Fruit fly (Drosophila melanogaster) whole organism, wandering third instar larva: Measurements from ENCODE around the gene Pdfr.

Experiments
- Abd-B ChIP-seq: fragments of >200 bp; optimal IDR thresholded peaks from 2 replicates; lab custom pipeline; 2017; ENCODE audit warnings: missing biosample characterization, missing genetic modification characterization
- CG32264 ChIP-seq: fragments of 200-800 bp; sonication (Bioruptor generic); optimal IDR thresholded peaks from 2 replicates; lab custom pipeline; 2016; ENCODE audit warnings: missing biosample characterization, missing genetic modification characterization
- Dfd ChIP-seq: fragments of >200 bp; optimal IDR thresholded peaks from 2 replicates; lab custom pipeline; 2017; ENCODE audit warnings: missing biosample characterization, missing genetic modification characterization
- GATAd ChIP-seq: sonication (Bioruptor generic); optimal IDR thresholded peaks from 2 replicates; lab custom pipeline; 2016; ENCODE audit warnings: missing biosample characterization, missing genetic modification characterization
- Jra ChIP-seq: sonication (Bioruptor generic); optimal IDR thresholded peaks from 2 replicates; lab custom pipeline; 2016; ENCODE audit warnings: missing biosample characterization, missing genetic modification characterization
- Myc ChIP-seq: fragments of >200 bp; optimal IDR thresholded peaks from 2 replicates; lab custom pipeline; 2017
- Rel ChIP-seq, 2 experiments: fragments of 200-800 bp; sonication (Bioruptor generic) in 1 of 2; optimal IDR thresholded peaks; 2 replicates in 1 of 2; 3 replicates in 1 of 2; lab custom pipeline; 2016 to 2019; ENCODE audit warnings: mild to moderate bottlenecking in 2 of 2, missing biosample characterization in 2 of 2, missing genetic modification characterization in 2 of 2, moderate library complexity in 1 of 2
- Vsx2 ChIP-seq: fragments of 200-300, 225-300 bp; sonication (Bioruptor generic); optimal IDR thresholded peaks from 2 replicates; lab custom pipeline; 2018; ENCODE audit warnings: missing biosample characterization, missing genetic modification characterization; ENCODE audit not compliant: partially characterized antibody
- brk ChIP-seq: fragments of 200-800 bp; sonication (Bioruptor generic); optimal IDR thresholded peaks from 2 replicates; lab custom pipeline; 2016; ENCODE audit warnings: missing biosample characterization, mild to moderate bottlenecking, missing genetic modification characterization
- h ChIP-seq: fragments of 200-800 bp; sonication (Bioruptor generic); optimal IDR thresholded peaks from 3 replicates; lab custom pipeline; 2016; ENCODE audit warnings: missing biosample characterization, mild to moderate bottlenecking, missing genetic modification characterization
- jim ChIP-seq: fragments of 175-275, 200-325 bp; sonication (Bioruptor generic); optimal IDR thresholded peaks from 2 replicates; lab custom pipeline; 2016; ENCODE audit warnings: missing biosample characterization, mild to moderate bottlenecking, missing genetic modification characterization
- lola ChIP-seq: fragments of >200 bp; optimal IDR thresholded peaks from 2 replicates; lab custom pipeline; 2017; ENCODE audit warnings: missing biosample characterization, missing genetic modification characterization

DNA sequence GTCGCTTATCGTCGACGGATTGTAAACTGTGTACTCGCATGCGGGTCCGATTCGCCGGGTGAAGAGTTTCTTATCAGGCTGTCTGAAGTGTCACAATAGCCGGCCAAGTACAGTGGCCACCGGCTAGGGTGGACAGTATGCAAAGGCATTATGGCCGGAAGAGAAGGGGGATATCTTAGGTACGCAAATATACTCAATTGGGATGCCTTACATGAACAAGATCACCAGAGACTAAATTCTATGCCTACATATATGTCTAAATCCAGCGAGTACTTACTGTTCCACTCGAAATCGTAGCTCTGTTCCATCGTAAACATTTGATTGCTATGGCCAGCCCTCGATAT is 41.7 kb downstream of the Pdfr start:
- peak; percentile 33 for TF ChIP-seq GATAd (GFP tag; lab: Kevin White, UChicago)
- no peak for TF ChIP-seq Myc
- peak; percentile 71 for TF ChIP-seq Rel (GFP tag; optimal IDR thresholded peaks at IDR 0.05; lab: Kevin White, UChicago)
- TF ChIP-seq Rel (tag; optimal IDR thresholded peaks at IDR 0.05; lab: Kevin White, UChicago) = peak; percentile 68
- no peak for TF ChIP-seq Abd-B (GFP tag; lab: Kevin White, UChicago)
- peak; percentile 97 for TF ChIP-seq h (GFP tag; lab: Kevin White, UChicago)
- peak; percentile 2 for TF ChIP-seq jim
- no peak for TF ChIP-seq Vsx2 (GFP tag; lab: Kevin White, UChicago)
- no peak for TF ChIP-seq lola
- TF ChIP-seq Dfd (GFP tag; lab: Kevin White, UChicago) = no peak
- TF ChIP-seq CG32264 (GFP tag; lab: Kevin White, UChicago) = peak; percentile 87
- TF ChIP-seq brk (GFP tag; lab: Kevin White, UChicago) = no peak
- TF ChIP-seq Jra = peak; percentile 86
